Worm (Caenorhabditis elegans) whole organism, L2 larva: ENCODE measurements around the gene rps-2.

Source experiments
- C34F6.9 ChIP-seq: fragments of 150-350 bp; optimal IDR thresholded peaks from 2 replicates; lab custom pipeline; 2014; ENCODE audit warnings: missing biosample characterization, missing genetic modification characterization
- F13H6.1 ChIP-seq: sonication (generic microtip); optimal IDR thresholded peaks from 2 replicates; lab custom pipeline; 2016; ENCODE audit warnings: missing genetic modification characterization, missing compliant biosample characterization
- R02D3.7 ChIP-seq: fragments of 150-350 bp; optimal IDR thresholded peaks from 2 replicates; lab custom pipeline; 2014; ENCODE audit warnings: missing biosample characterization, missing genetic modification characterization
- Y55F3AM.14 ChIP-seq: fragments of 200-800 bp; sonication (Bioruptor generic); optimal IDR thresholded peaks from 2 replicates; lab custom pipeline; 2018; ENCODE audit warnings: mild to moderate bottlenecking, missing genetic modification characterization, missing compliant biosample characterization
- ZK546.5 ChIP-seq: sonication (generic microtip); optimal IDR thresholded peaks from 2 replicates; lab custom pipeline; 2017; ENCODE audit warnings: missing biosample characterization, missing genetic modification characterization
- ama-1 ChIP-seq: fragments of 150-350 bp; optimal IDR thresholded peaks from 2 replicates; lab custom pipeline; 2018; ENCODE audit warnings: inconsistent platforms
- blmp-1 ChIP-seq: sonication (generic microtip); optimal IDR thresholded peaks from 2 replicates; lab custom pipeline; 2017; ENCODE audit warnings: missing genetic modification characterization, mild to moderate bottlenecking, missing compliant biosample characterization, antibody characterized with exemption, moderate library complexity; ENCODE audit not compliant: insufficient read depth
- ceh-16 ChIP-seq: fragments of 150-350 bp; optimal IDR thresholded peaks from 2 replicates; lab custom pipeline; 2014; ENCODE audit warnings: missing biosample characterization, missing genetic modification characterization
- ceh-82 ChIP-seq: fragments of 150-350 bp; optimal IDR thresholded peaks from 2 replicates; lab custom pipeline; 2014; ENCODE audit warnings: missing biosample characterization, missing genetic modification characterization
- crh-2 ChIP-seq: sonication (generic microtip); optimal IDR thresholded peaks from 2 replicates; lab custom pipeline; 2017; ENCODE audit warnings: missing biosample characterization, missing genetic modification characterization
- dmd-4 ChIP-seq: sonication (generic microtip); optimal IDR thresholded peaks from 2 replicates; lab custom pipeline; 2017; ENCODE audit warnings: missing biosample characterization, missing genetic modification characterization
- egl-27 ChIP-seq: sonication (generic microtip); optimal IDR thresholded peaks from 3 replicates; lab custom pipeline; 2017; ENCODE audit warnings: missing biosample characterization, missing genetic modification reagents, missing genetic modification characterization
- elt-1 ChIP-seq: fragments of 150-350 bp; optimal IDR thresholded peaks from 2 replicates; lab custom pipeline; 2014; ENCODE audit warnings: missing biosample characterization, missing genetic modification characterization
- elt-3 ChIP-seq: sonication (generic microtip); optimal IDR thresholded peaks from 2 replicates; lab custom pipeline; 2017; ENCODE audit warnings: missing biosample characterization, missing genetic modification characterization
- lin-11 ChIP-seq: fragments of 150-350 bp; sonication (generic microtip); optimal IDR thresholded peaks from 2 replicates; lab custom pipeline; 2014; ENCODE audit warnings: missing biosample characterization, missing genetic modification characterization, inconsistent platforms, mixed read lengths
- lin-13 ChIP-seq: fragments of 150-350 bp; optimal IDR thresholded peaks from 2 replicates; lab custom pipeline; 2014; ENCODE audit warnings: missing biosample characterization, missing genetic modification reagents, missing genetic modification characterization
- lin-39 ChIP-seq: fragments of 150-350 bp; optimal IDR thresholded peaks from 2 replicates; lab custom pipeline; 2014; ENCODE audit warnings: missing biosample characterization, missing genetic modification reagents, missing genetic modification characterization
- lsy-2 ChIP-seq, 2 experiments: fragments of 150-350 bp in 1 of 2; sonication (generic microtip) in 1 of 2; optimal IDR thresholded peaks; 2 replicates each; lab custom pipeline; 2014 to 2017; ENCODE audit warnings: missing biosample characterization in 2 of 2, missing genetic modification characterization in 2 of 2
- mab-5 ChIP-seq: fragments of 150-350 bp; optimal IDR thresholded peaks from 2 replicates; lab custom pipeline; 2014; ENCODE audit warnings: missing biosample characterization, missing genetic modification characterization
- nhr-10 ChIP-seq: sonication (generic microtip); optimal IDR thresholded peaks from 2 replicates; lab custom pipeline; 2017; ENCODE audit warnings: missing biosample characterization, missing genetic modification characterization
- nhr-12 ChIP-seq: fragments of 150-350 bp; optimal IDR thresholded peaks from 2 replicates; lab custom pipeline; 2014; ENCODE audit warnings: missing biosample characterization, missing genetic modification characterization
- nhr-129 ChIP-seq: fragments of 150-350 bp; optimal IDR thresholded peaks from 2 replicates; lab custom pipeline; 2014; ENCODE audit warnings: missing biosample characterization, missing genetic modification characterization
- nhr-21 ChIP-seq: fragments of 150-350 bp; optimal IDR thresholded peaks from 2 replicates; lab custom pipeline; 2014; ENCODE audit warnings: missing biosample characterization, missing genetic modification characterization
- nhr-23 ChIP-seq: fragments of 150-350 bp; optimal IDR thresholded peaks from 2 replicates; lab custom pipeline; 2014; ENCODE audit warnings: missing biosample characterization, missing genetic modification reagents, missing genetic modification characterization
- nhr-237 ChIP-seq: fragments of 150-350 bp; optimal IDR thresholded peaks from 2 replicates; lab custom pipeline; 2014; ENCODE audit warnings: missing biosample characterization, missing genetic modification characterization
- nhr-77 ChIP-seq: fragments of 150-350 bp; optimal IDR thresholded peaks from 2 replicates; lab custom pipeline; 2014; ENCODE audit warnings: missing biosample characterization, missing genetic modification characterization
- sem-4 ChIP-seq: fragments of 150-350 bp; optimal IDR thresholded peaks from 2 replicates; lab custom pipeline; 2014; ENCODE audit warnings: missing biosample characterization, missing genetic modification reagents, missing genetic modification characterization
- skn-1 ChIP-seq: sonication (generic microtip); optimal IDR thresholded peaks from 2 replicates; lab custom pipeline; 2017; ENCODE audit warnings: missing biosample characterization, missing genetic modification characterization
- sma-9 ChIP-seq, 2 experiments: fragments of 150-350 bp in 1 of 2; sonication (generic microtip) in 1 of 2; optimal IDR thresholded peaks; 2 replicates each; lab custom pipeline; 2014 to 2016; ENCODE audit warnings: missing genetic modification characterization in 2 of 2, mild to moderate bottlenecking in 1 of 2, missing biosample characterization in 1 of 2, missing compliant biosample characterization in 1 of 2, missing genetic modification reagents in 1 of 2, moderate library complexity in 1 of 2
- snpc-4 ChIP-seq: fragments of 150-350 bp; optimal IDR thresholded peaks from 2 replicates; lab custom pipeline; 2014; ENCODE audit warnings: missing biosample characterization, missing genetic modification characterization
- unc-62 ChIP-seq: fragments of 150-350 bp; optimal IDR thresholded peaks from 2 replicates; lab custom pipeline; 2014; ENCODE audit warnings: missing biosample characterization, missing genetic modification reagents, missing genetic modification characterization
- zag-1 ChIP-seq: fragments of 150-350 bp; optimal IDR thresholded peaks from 2 replicates; lab custom pipeline; 2014; ENCODE audit warnings: missing biosample characterization, missing genetic modification characterization
- ztf-11 ChIP-seq: sonication (generic microtip); optimal IDR thresholded peaks from 2 replicates; lab custom pipeline; 2017; ENCODE audit warnings: missing biosample characterization, missing genetic modification characterization

Gene rps-2

DNA sequence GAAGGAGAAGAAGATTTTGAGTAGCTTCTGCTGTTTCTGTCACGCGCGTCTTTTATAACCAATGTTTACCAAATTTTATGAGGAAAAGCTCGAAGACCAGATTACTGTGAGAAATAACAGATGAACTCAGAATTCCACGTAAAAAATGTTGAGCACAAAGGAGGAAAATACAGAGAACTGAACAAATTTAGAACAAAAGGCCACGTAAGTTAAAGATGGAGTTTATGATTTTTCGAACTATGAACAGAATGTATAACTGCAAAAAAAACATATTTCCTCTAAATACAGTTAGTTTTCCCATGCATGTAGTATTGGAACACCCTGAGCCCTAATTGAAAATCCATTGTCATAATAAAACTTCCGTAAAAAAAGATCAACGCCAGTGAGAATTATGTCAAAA, 14.7 kb upstream of the rps-2 start, which contains the start of gene exc-9:
Gene exc-9, minus strand, starts transcription at position 101 of the 400 bp plus-strand sequence.
- TF ChIP-seq egl-27 (tag; lab: Kevin White, UChicago) (no peak), C34F6.9 (tag; lab: Kevin White, UChicago) (no peak), unc-62 (GFP tag; lab: Kevin White, UChicago) (no peak), ztf-11 (no peak), ama-1 (lab: Kevin White, UChicago) (no peak), sem-4 (tag; lab: Kevin White, UChicago) (no peak), F13H6.1 (tag; lab: Kevin White, UChicago) (no peak), snpc-4 (tag; lab: Kevin White, UChicago) (no peak), nhr-10 (tag; lab: Kevin White, UChicago) (no peak), Y55F3AM.14 (GFP tag; lab: Kevin White, UChicago) (no peak), crh-2 (tag; lab: Kevin White, UChicago) (no peak), nhr-237 (tag; lab: Kevin White, UChicago) (no peak), ceh-16 (no peak), elt-3 (tag; lab: Kevin White, UChicago) (no peak)

- TF ChIP-seq lin-13 (GFP tag; lab: Kevin White, UChicago) (no peak), ama-1 (lab: Kevin White, UChicago) (no peak), nhr-21 (tag; lab: Kevin White, UChicago) (no peak), F13H6.1 (tag; lab: Kevin White, UChicago) (no peak), C34F6.9 (tag; lab: Kevin White, UChicago) (no peak), crh-2 (tag; lab: Kevin White, UChicago) (no peak), ZK546.5 (tag; lab: Kevin White, UChicago) (no peak), Y55F3AM.14 (GFP tag; lab: Kevin White, UChicago) (no peak), lin-39 (tag; lab: Kevin White, UChicago) (no peak)
These were observed 12.6 kb upstream of the rps-2 start, which contains the start of gene F20D12.7 for ce11 chrIV:7938834-7939233. Gene F20D12.7, minus strand, starts transcription at chrIV:7938934.

DNA sequence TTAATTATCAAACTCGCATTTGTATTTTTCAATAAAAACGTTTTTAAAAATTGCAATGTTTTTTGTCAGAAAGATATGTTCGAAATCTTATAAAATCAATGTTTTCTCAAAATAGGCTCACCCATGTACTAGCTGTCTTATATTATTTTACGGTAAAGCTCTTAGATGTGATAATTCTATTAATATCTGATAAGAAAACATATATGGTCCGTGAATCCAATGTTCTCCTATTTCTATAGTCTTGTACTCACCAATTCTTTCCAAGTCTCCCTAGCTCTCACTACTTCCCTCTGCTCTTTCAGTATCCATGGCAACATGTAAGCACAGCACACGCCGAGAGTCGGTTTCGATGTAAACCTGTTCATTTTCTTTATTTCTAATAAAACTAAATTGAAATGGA, 7.5 kb upstream of the rps-2 start, which contains the start of gene bbs-2:
Gene bbs-2, plus strand, starts transcription at position 301 of the 400 bp plus-strand sequence.
- TF ChIP-seq lin-11 (tag; lab: Kevin White, UChicago) (no peak), skn-1 (tag; lab: Kevin White, UChicago) (no peak), F13H6.1 (tag; lab: Kevin White, UChicago) (no peak), elt-1 (tag; lab: Kevin White, UChicago) (no peak), egl-27 (tag; lab: Kevin White, UChicago) (no peak), nhr-23 (no peak), blmp-1 (tag; lab: Kevin White, UChicago) (no peak), sma-9 (GFP tag; optimal IDR thresholded peaks at IDR 0.05; lab: Kevin White, UChicago) (no peak), sma-9 (tag; optimal IDR thresholded peaks at IDR 0.05; lab: Kevin White, UChicago) (no peak), zag-1 (tag; lab: Kevin White, UChicago) (no peak), nhr-10 (tag; lab: Kevin White, UChicago) (no peak), nhr-21 (tag; lab: Kevin White, UChicago) (no peak), nhr-12 (tag; lab: Kevin White, UChicago) (no peak), mab-5 (tag; lab: Kevin White, UChicago) (no peak)

ce11 chrIV:7931873-7932272, 5.7 kb upstream of the rps-2 start:
- no peak for TF ChIP-seq zag-1 (tag; lab: Kevin White, UChicago)
- no peak for TF ChIP-seq lsy-2 (tag; optimal IDR thresholded peaks at IDR 0.05; lab: Kevin White, UChicago)
- no peak for TF ChIP-seq sem-4 (tag; lab: Kevin White, UChicago)
- TF ChIP-seq ztf-11 = no peak

ce11 chrIV:7927852-7928251, 1.7 kb upstream of the rps-2 start, which contains the start of gene gcy-8:
Gene gcy-8, plus strand, starts transcription at chrIV:7928152.
- no peak for TF ChIP-seq nhr-77 (tag; lab: Kevin White, UChicago)
- no peak for TF ChIP-seq egl-27 (tag; lab: Kevin White, UChicago)
- TF ChIP-seq nhr-21 (tag; lab: Kevin White, UChicago) = no peak
- no peak for TF ChIP-seq mab-5 (tag; lab: Kevin White, UChicago)
- TF ChIP-seq zag-1 (tag; lab: Kevin White, UChicago) = no peak
- TF ChIP-seq ceh-82 (tag; lab: Kevin White, UChicago) = no peak
- no peak for TF ChIP-seq R02D3.7 (tag; lab: Kevin White, UChicago)
- no peak for TF ChIP-seq nhr-129
- TF ChIP-seq ama-1 (lab: Kevin White, UChicago) = no peak
- no peak for TF ChIP-seq blmp-1 (tag; lab: Kevin White, UChicago)
- no peak for TF ChIP-seq dmd-4 (tag; lab: Kevin White, UChicago)
- TF ChIP-seq lin-39 (tag; lab: Kevin White, UChicago) = no peak
